Comparison of ENCODE assay signal across 3 fruit fly cellular contexts in genomic region chr3R:13767239-13767638, dm6.
A peak's percentile ranks its signal among the peaks of the same experiment; 100 is the strongest.
TF ChIP-seq lines count a peak whose summit lies in the region.

TSS of gene Cht5 (plus strand) at chr3R:13767549.

TF ChIP-seq in whole organism, prepupa, 60 proteins besides CTCF, POLR2A, EP300 and RAD21 (continues in another document):
- TF ChIP-seq Eip78C (GFP tag; lab: Kevin White, UChicago) (peak; percentile 58), eg (GFP tag; IDR thresholded peaks at IDR 0.05; lab: Robert Waterston, UW) (0 out of 3 replicates have a peak, but pooled peaks have one; percentile 10), CG6808 (GFP tag; optimal IDR thresholded peaks at IDR 0.05; lab: Kevin White, UChicago) (peak; percentile 16), Hr38 (GFP tag; optimal IDR thresholded peaks at IDR 0.05; lab: Kevin White, UChicago) (no peak), pdm3 (GFP tag; optimal IDR thresholded peaks at IDR 0.05; lab: Kevin White, UChicago) (no peak), CG8319 (GFP tag; optimal IDR thresholded peaks at IDR 0.05; lab: Kevin White, UChicago) (no peak), fkh (GFP tag; optimal IDR thresholded peaks at IDR 0.05; lab: Kevin White, UChicago) (no peak), vri (GFP tag; optimal IDR thresholded peaks at IDR 0.05; lab: Kevin White, UChicago) (no peak), Lpt (GFP tag; optimal IDR thresholded peaks at IDR 0.05; lab: Kevin White, UChicago) (no peak), CG16779 (tag; optimal IDR thresholded peaks at IDR 0.05; lab: Kevin White, UChicago) (no peak), Hr39 (GFP tag; optimal IDR thresholded peaks at IDR 0.05; lab: Kevin White, UChicago) (no peak), fd59A (GFP tag; optimal IDR thresholded peaks at IDR 0.05; lab: Kevin White, UChicago) (no peak), topi (GFP tag; optimal IDR thresholded peaks at IDR 0.05; lab: Kevin White, UChicago) (no peak), net (GFP tag; optimal IDR thresholded peaks at IDR 0.05; lab: Kevin White, UChicago) (no peak), CG7368 (GFP tag; optimal IDR thresholded peaks at IDR 0.05; lab: Kevin White, UChicago) (no peak), Smox (GFP tag; optimal IDR thresholded peaks at IDR 0.05; lab: Kevin White, UChicago) (no peak), CG11294 (GFP tag; IDR thresholded peaks at IDR 0.05; lab: Robert Waterston, UW) (no peak), ss (GFP tag; optimal IDR thresholded peaks at IDR 0.05; lab: Kevin White, UChicago) (peak in 1 of 2 experiments; percentile 36), Eip75B (GFP tag; optimal IDR thresholded peaks at IDR 0.05; lab: Kevin White, UChicago) (peak; percentile 0), svp (GFP tag; lab: Kevin White, UChicago) (no peak), Hr4 (GFP tag; optimal IDR thresholded peaks at IDR 0.05; lab: Kevin White, UChicago) (no peak), CG1621 (tag; optimal IDR thresholded peaks at IDR 0.05; lab: Kevin White, UChicago) (peak; percentile 75), lz (GFP tag; optimal IDR thresholded peaks at IDR 0.05; lab: Kevin White, UChicago) (no peak), CG8632 (GFP tag; optimal IDR thresholded peaks at IDR 0.05; lab: Kevin White, UChicago) (no peak), Sox102F (GFP tag; optimal IDR thresholded peaks at IDR 0.05; lab: Kevin White, UChicago) (no peak), CG6163 (GFP tag; IDR thresholded peaks at IDR 0.05; lab: Robert Waterston, UW) (no peak), achi (GFP tag; optimal IDR thresholded peaks at IDR 0.05; lab: Kevin White, UChicago) (no peak), CG10631 (GFP tag; optimal IDR thresholded peaks at IDR 0.05; lab: Kevin White, UChicago) (no peak), Ets21C (GFP tag; optimal IDR thresholded peaks at IDR 0.05; lab: Kevin White, UChicago) (no peak), Sox14 (GFP tag; optimal IDR thresholded peaks at IDR 0.05; lab: Kevin White, UChicago) (peak; percentile 72), CG11902 (GFP tag; optimal IDR thresholded peaks at IDR 0.05; lab: Kevin White, UChicago) (no peak), dsx (GFP tag; optimal IDR thresholded peaks at IDR 0.05; lab: Kevin White, UChicago; ENCODE audit: poor library complexity, severe bottlenecking) (peak; percentile 8)

TF ChIP-seq in whole organism, pupa, 21 proteins besides CTCF, POLR2A, EP300 and RAD21:
- TF ChIP-seq CG10348 (GFP tag; IDR thresholded peaks at IDR 0.05; lab: Robert Waterston, UW) = no peak
- no peak for TF ChIP-seq Pif1A (GFP tag; optimal IDR thresholded peaks at IDR 0.05; lab: Kevin White, UChicago)
- TF ChIP-seq CG14655 (GFP tag; optimal IDR thresholded peaks at IDR 0.05; lab: Kevin White, UChicago) = no peak
- no peak for TF ChIP-seq CG13204 (GFP tag; optimal IDR thresholded peaks at IDR 0.05; lab: Kevin White, UChicago)
- 0 out of 3 replicates have a peak, but pooled peaks have one; percentile 36 for TF ChIP-seq fd96Ca (GFP tag; IDR thresholded peaks at IDR 0.05; lab: Robert Waterston, UW)
- TF ChIP-seq CG4496 (GFP tag; IDR thresholded peaks at IDR 0.05; lab: Robert Waterston, UW) = peak; percentile 23; the same call in 1 of the 3 replicates
- no peak for TF ChIP-seq CG12605 (GFP tag; IDR thresholded peaks at IDR 0.05; lab: Robert Waterston, UW)
- TF ChIP-seq Pif1B (GFP tag; optimal IDR thresholded peaks at IDR 0.05; lab: Kevin White, UChicago) = no peak
- no peak for TF ChIP-seq Snoo (tag; optimal IDR thresholded peaks at IDR 0.05; lab: Kevin White, UChicago)
- TF ChIP-seq CG17806 (tag; optimal IDR thresholded peaks at IDR 0.05; lab: Kevin White, UChicago) = no peak
- no peak for TF ChIP-seq Ets98B (GFP tag; IDR thresholded peaks at IDR 0.05; lab: Robert Waterston, UW)
- no peak for TF ChIP-seq CG34367 (tag; optimal IDR thresholded peaks at IDR 0.05; lab: Kevin White, UChicago)
- no peak for TF ChIP-seq CG32121 (GFP tag; IDR thresholded peaks at IDR 0.05; lab: Robert Waterston, UW)
- no peak for TF ChIP-seq D1 (tag; optimal IDR thresholded peaks at IDR 0.05; lab: Kevin White, UChicago)
- no peak for TF ChIP-seq CG15710 (tag; optimal IDR thresholded peaks at IDR 0.05; lab: Kevin White, UChicago)
- TF ChIP-seq rn (GFP tag; IDR thresholded peaks at IDR 0.05; lab: Robert Waterston, UW) = no peak
- TF ChIP-seq CG8159 (tag; optimal IDR thresholded peaks at IDR 0.05; lab: Kevin White, UChicago) = no peak
- TF ChIP-seq EcR (GFP tag; optimal IDR thresholded peaks at IDR 0.05; lab: Kevin White, UChicago) = peak; percentile 36

TF ChIP-seq in whole organism, wandering third instar larva, 38 proteins besides CTCF, POLR2A, EP300 and RAD21:
- TF ChIP-seq Hr83 (GFP tag; optimal IDR thresholded peaks at IDR 0.05; lab: Kevin White, UChicago; ENCODE audit: poor library complexity, severe bottlenecking) (no peak), fru (GFP tag; optimal IDR thresholded peaks at IDR 0.05; lab: Kevin White, UChicago) (peak; percentile 11), dsf (GFP tag; optimal IDR thresholded peaks at IDR 0.05; lab: Kevin White, UChicago; ENCODE audit: borderline replicate concordance) (no peak), jim (GFP tag; optimal IDR thresholded peaks at IDR 0.05; lab: Kevin White, UChicago) (no peak), CrebA (GFP tag; optimal IDR thresholded peaks at IDR 0.05; lab: Kevin White, UChicago; ENCODE audit: borderline replicate concordance) (no peak), foxo (GFP tag; optimal IDR thresholded peaks at IDR 0.05; lab: Kevin White, UChicago) (no peak)
